Fruit fly (Drosophila melanogaster): ENCODE data around the gene Cpr62Ba.

Cpr62Ba gene

DNA sequence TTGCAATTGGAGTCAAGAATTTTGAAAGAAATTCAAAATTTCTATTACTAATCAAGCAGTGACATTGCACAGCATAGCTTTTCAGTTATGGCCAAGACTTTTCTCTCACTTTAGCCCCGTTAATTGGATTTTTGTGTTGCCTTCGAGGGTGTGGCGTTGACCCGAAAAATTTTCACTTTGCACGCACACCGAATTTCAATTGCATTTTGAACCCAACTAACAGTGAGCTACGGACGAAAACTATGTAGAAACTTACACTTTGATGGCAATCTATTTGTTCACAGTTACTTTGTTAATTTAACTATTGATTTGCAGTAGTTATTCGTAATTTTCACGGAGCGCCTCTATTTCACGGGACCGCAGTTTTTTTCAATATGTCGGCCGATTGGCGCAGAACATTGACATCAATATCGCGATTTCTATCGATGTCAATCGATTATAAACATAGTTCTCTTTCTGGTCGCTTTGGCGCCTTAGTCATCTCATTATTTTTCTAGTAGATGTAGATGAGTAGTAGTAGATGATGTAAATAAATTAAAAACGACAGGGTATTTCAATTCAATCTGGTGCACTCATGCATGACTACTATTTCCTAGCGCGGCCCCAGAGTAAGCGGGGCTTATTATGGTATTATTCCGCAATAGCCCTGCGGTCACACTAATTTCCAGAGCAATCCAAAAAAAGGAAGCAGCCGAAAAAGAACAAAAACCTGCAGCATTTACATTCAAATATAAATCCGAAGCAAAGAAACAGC, 36.5 kb downstream of the Cpr62Ba start, which contains the start of the genes alpha-Spec, dlt and Cdc37 (continued):
- TF ChIP-seq CG6808 (GFP tag; optimal IDR thresholded peaks at IDR 0.05), result no peak
- TF ChIP-seq Eip93F (GFP tag; optimal IDR thresholded peaks at IDR 0.05), result no peak
- no peak for TF ChIP-seq acj6 (GFP tag; optimal IDR thresholded peaks at IDR 0.05)
- no peak for TF ChIP-seq CG6792 (GFP tag; optimal IDR thresholded peaks at IDR 0.05)
- TF ChIP-seq lz (GFP tag; optimal IDR thresholded peaks at IDR 0.05), result peak; percentile 35
- no peak for TF ChIP-seq CG11762 (GFP tag; optimal IDR thresholded peaks at IDR 0.05; ENCODE audit: insufficient read depth)
- TF ChIP-seq CG8319 (GFP tag; optimal IDR thresholded peaks at IDR 0.05), result no peak
- TF ChIP-seq Sox15 (GFP tag; optimal IDR thresholded peaks at IDR 0.05), result no peak
- TF ChIP-seq Ets21C (GFP tag; optimal IDR thresholded peaks at IDR 0.05), result no peak

DNA sequence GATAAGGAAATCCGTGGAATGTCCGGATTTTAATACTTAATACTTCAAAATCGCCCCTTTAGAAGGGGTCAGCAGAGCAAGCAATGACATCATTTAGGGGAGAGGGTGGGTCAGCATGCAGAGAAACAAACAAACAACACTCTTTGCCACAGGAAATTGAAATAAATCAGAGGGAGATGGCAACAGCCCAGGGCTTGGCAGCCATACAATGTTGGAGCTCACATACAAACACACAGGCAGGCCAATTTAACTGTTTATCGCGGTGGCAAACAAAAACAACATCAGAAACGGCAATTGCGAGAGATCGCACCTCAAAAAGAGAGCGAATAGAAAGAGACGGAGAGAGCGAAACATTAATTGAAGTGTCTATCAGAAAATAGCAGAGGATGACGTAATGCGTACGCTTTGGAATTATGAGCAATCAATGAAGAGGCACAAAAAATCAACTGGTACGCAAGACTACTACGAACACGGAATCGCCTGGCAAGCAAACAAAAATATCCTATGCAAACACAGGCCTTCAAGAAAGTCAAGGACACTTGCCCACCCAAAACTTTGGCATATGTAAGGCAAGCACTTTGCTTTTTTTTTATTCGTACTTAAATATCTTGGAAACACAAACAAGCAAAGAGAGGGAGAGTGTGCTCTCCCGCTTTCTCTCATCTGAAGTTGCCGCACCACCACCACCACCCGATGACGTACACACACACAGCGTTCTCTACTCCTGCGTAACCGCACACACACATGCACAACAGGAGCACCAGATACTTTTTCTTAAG, 37.2 kb downstream of the Cpr62Ba start:
- no peak for TF ChIP-seq Ets21C (GFP tag; optimal IDR thresholded peaks at IDR 0.05)
- no peak for TF ChIP-seq esn (GFP tag; optimal IDR thresholded peaks at IDR 0.05)
- TF ChIP-seq CG32006 (GFP tag; optimal IDR thresholded peaks at IDR 0.05), result no peak
- peak; percentile 85 for TF ChIP-seq svp (GFP tag)
- TF ChIP-seq CG8119 (GFP tag; IDR thresholded peaks at IDR 0.05), result peak; percentile 33; the same call in 2 of the 3 replicates
- no peak for TF ChIP-seq Lpt (GFP tag; optimal IDR thresholded peaks at IDR 0.05)
- TF ChIP-seq Blimp-1 (GFP tag; optimal IDR thresholded peaks at IDR 0.05), result peak; percentile 50
- no peak for TF ChIP-seq Hr39 (GFP tag; optimal IDR thresholded peaks at IDR 0.05)
- TF ChIP-seq vri (GFP tag; optimal IDR thresholded peaks at IDR 0.05), result peak; percentile 90
- peak; percentile 19; the same call in 1 of the 2 replicates for TF ChIP-seq CG15336 (GFP tag; IDR thresholded peaks at IDR 0.05)
- peak; percentile 15 for TF ChIP-seq CG6854 (GFP tag; optimal IDR thresholded peaks at IDR 0.05)
- no peak for TF ChIP-seq OdsH (GFP tag; optimal IDR thresholded peaks at IDR 0.05)
- TF ChIP-seq dsx (GFP tag; optimal IDR thresholded peaks at IDR 0.05; ENCODE audit: poor library complexity, severe bottlenecking), result peak; percentile 99
- TF ChIP-seq Hr38 (GFP tag; optimal IDR thresholded peaks at IDR 0.05), result no peak
- no peak for TF ChIP-seq pdm3 (GFP tag; optimal IDR thresholded peaks at IDR 0.05)
- no peak for TF ChIP-seq CG8632 (GFP tag; optimal IDR thresholded peaks at IDR 0.05)
- TF ChIP-seq Gug (GFP tag; IDR thresholded peaks at IDR 0.05), result no peak
- TF ChIP-seq Ets96B (tag; optimal IDR thresholded peaks at IDR 0.05), result no peak
- TF ChIP-seq achi (GFP tag; optimal IDR thresholded peaks at IDR 0.05), result no peak
- TF ChIP-seq CG9139 (GFP tag; optimal IDR thresholded peaks at IDR 0.05), result no peak
- TF ChIP-seq CG1621 (tag; optimal IDR thresholded peaks at IDR 0.05), result no peak
- TF ChIP-seq CG6163 (GFP tag; IDR thresholded peaks at IDR 0.05), result peak; percentile 56
- no peak for TF ChIP-seq Sox14 (GFP tag; optimal IDR thresholded peaks at IDR 0.05)
- peak; percentile 63 for TF ChIP-seq fkh (GFP tag; optimal IDR thresholded peaks at IDR 0.05)
- peak in 1 of 2 experiments; percentile 2 for TF ChIP-seq ss (GFP tag; optimal IDR thresholded peaks at IDR 0.05)
- TF ChIP-seq fd59A (GFP tag; optimal IDR thresholded peaks at IDR 0.05), result no peak
- TF ChIP-seq eg (GFP tag; IDR thresholded peaks at IDR 0.05), result 0 out of 3 replicates have a peak, but pooled peaks have one; percentile 23
- no peak for TF ChIP-seq CG3919 (GFP tag; optimal IDR thresholded peaks at IDR 0.05)

DNA sequence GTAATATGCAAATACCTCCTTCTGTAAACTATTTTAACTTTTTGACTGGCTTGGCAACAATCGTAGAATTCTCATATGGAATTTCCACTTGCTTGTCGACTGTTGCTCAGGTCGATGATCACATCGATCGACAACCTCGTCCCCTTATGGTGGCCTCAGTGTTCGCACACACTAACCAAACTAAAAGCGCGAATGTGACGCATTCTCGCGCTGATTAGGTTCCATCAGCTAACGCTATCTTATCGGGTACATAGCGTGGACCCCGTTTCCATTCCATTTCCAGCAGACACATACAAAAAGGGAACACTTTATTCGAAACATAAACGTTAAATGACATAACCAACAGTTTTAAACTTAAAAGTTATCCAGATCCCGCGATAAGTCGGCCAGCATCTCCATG, 42.2 kb downstream of the Cpr62Ba start:
- TF ChIP-seq CG6276 (GFP tag; optimal IDR thresholded peaks at IDR 0.05), result no peak
- peak; percentile 49 for TF ChIP-seq vri (GFP tag; optimal IDR thresholded peaks at IDR 0.05)
- TF ChIP-seq net (GFP tag; optimal IDR thresholded peaks at IDR 0.05), result no peak
